Worm (Caenorhabditis elegans) whole organism, L2 larva: ENCODE measurements around the gene pbs-3.
A peak's percentile ranks its signal among the peaks of the same experiment; 100 is the strongest.

ENCODE experiments used
- F13H6.1 ChIP-seq: sonication (generic microtip); optimal IDR thresholded peaks from 2 replicates; lab custom pipeline; 2016; ENCODE audit warnings: missing genetic modification characterization, missing compliant biosample characterization
- fos-1 ChIP-seq: fragments of 150-350 bp; optimal IDR thresholded peaks from 2 replicates; lab custom pipeline; 2014; ENCODE audit warnings: missing biosample characterization, missing genetic modification characterization
- nhr-237 ChIP-seq: fragments of 150-350 bp; optimal IDR thresholded peaks from 2 replicates; lab custom pipeline; 2014; ENCODE audit warnings: missing biosample characterization, missing genetic modification characterization
- skn-1 ChIP-seq: sonication (generic microtip); optimal IDR thresholded peaks from 2 replicates; lab custom pipeline; 2017; ENCODE audit warnings: missing biosample characterization, missing genetic modification characterization
- snpc-4 ChIP-seq: fragments of 150-350 bp; optimal IDR thresholded peaks from 2 replicates; lab custom pipeline; 2014; ENCODE audit warnings: missing biosample characterization, missing genetic modification characterization
- unc-39 ChIP-seq: fragments of 150-350 bp; optimal IDR thresholded peaks from 2 replicates; lab custom pipeline; 2014; ENCODE audit warnings: missing biosample characterization, missing genetic modification characterization
- unc-55 ChIP-seq: fragments of 150-350 bp; sonication (generic microtip); optimal IDR thresholded peaks from 3 replicates; lab custom pipeline; 2014; ENCODE audit warnings: missing biosample characterization, missing genetic modification reagents, missing genetic modification characterization

DNA sequence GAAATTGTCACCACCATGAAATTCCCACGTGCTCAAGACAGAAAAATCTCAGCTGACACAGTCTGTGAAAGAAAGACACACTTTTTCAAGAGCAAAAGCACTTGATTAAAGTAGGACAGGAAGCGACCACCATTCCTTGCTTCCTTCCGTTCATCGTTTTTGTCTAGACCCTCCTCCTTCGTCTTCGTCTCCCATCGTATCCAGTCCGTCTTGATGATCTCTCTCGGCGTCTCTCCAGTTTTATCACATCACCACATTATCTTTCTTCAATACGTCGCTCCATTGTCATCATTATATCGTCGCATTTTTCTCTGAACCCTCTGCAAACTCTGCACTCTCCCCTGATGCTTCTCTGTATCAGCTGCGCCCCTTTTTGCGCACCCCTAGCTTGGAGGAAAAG, 47.1 kb downstream of the pbs-3 start:
- TF ChIP-seq unc-39 (tag; lab: Kevin White, UChicago) (no peak), nhr-237 (tag; lab: Kevin White, UChicago) (no peak), snpc-4 (tag; lab: Kevin White, UChicago) (no peak), F13H6.1 (tag; lab: Kevin White, UChicago) (peak; percentile 28), unc-55 (peak; percentile 62), fos-1 (peak; percentile 10), skn-1 (tag; lab: Kevin White, UChicago) (no peak)
